Worm (Caenorhabditis elegans) whole organism, L4/young adult: ENCODE results near the gene E02H9.1.
"Not testable (repeated sequence)": the region's sequence is repeated elsewhere in the genome, so short reads cannot be mapped to it uniquely, and the experiment has no call there.

Experiments
- W03F9.2 ChIP-seq: fragments of 150-350 bp; optimal IDR thresholded peaks from 2 replicates; lab custom pipeline; 2014; ENCODE audit warnings: missing biosample characterization, missing genetic modification characterization
- dao-5 ChIP-seq: sonication (generic microtip); optimal IDR thresholded peaks from 2 replicates; lab custom pipeline; 2016; ENCODE audit warnings: missing genotype, missing genetic modification characterization, moderate library complexity, missing compliant biosample characterization
- him-1 ChIP-seq: sonication (generic microtip); optimal IDR thresholded peaks from 2 replicates; lab custom pipeline; 2016; ENCODE audit warnings: missing genotype, missing genetic modification reagents, missing genetic modification characterization, missing compliant biosample characterization

DNA sequence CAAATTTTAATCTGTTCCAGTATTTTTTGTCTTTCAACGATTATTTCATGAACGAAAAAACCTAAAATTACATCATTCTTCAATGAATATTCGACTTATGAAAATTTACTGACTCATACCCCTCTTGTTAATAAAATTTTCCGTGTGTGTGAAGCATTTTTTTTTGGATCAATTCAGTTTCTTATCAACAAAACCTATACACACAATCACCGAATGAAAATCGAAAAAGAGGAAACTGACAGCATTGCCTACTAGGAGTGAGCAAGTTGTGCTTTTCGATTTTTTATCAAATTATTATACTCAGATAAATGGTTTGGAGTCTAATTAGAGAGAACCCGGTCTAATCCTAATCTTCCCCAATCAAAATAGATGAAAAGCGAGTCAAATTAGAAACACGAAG lies 9.5 kb upstream of the E02H9.1 start, which contains the start of gene E02H9.3:
- TF ChIP-seq dao-5, him-1, W03F9.2 (tag; lab: Kevin White, UChicago): not testable (repeated sequence)
